Worm (Caenorhabditis elegans) whole organism, L4 larva: ENCODE measurements around the gene ugt-11.

ENCODE experiments used
- F10B5.3 ChIP-seq: sonication (generic microtip); optimal IDR thresholded peaks from 2 replicates; lab custom pipeline; 2016; ENCODE audit warnings: mild to moderate bottlenecking, missing genetic modification characterization, missing compliant biosample characterization
- F26F4.8 ChIP-seq: fragments of 200-800 bp; sonication (Bioruptor generic); conservative IDR thresholded peaks from 2 replicates; pipeline ENCODE4 v1.3.6; 2022; ENCODE audit warnings: missing genetic modification characterization, missing compliant biosample characterization
- R02D3.7 ChIP-seq: fragments of 150-350 bp; sonication (generic microtip); optimal IDR thresholded peaks from 3 replicates; lab custom pipeline; 2014; ENCODE audit warnings: missing biosample characterization, missing genetic modification characterization
- T26A8.4 ChIP-seq: fragments of 200-800 bp; sonication (Bioruptor generic); IDR thresholded peaks from 2 replicates; pipeline ENCODE4 v1.3.6; 2022; ENCODE audit warnings: missing genetic modification characterization, missing compliant biosample characterization
- Y105C5A.15 ChIP-seq: fragments of 200-800 bp; sonication (Bioruptor generic); IDR thresholded peaks from 2 replicates; pipeline ENCODE4 v1.3.6; 2022; ENCODE audit warnings: missing genetic modification characterization, missing compliant biosample characterization
- ZK546.5 ChIP-seq, 2 experiments: sonication (generic microtip); optimal IDR thresholded peaks; 2 replicates each; lab custom pipeline; 2017; ENCODE audit warnings: missing biosample characterization in 2 of 2, missing genetic modification characterization in 2 of 2
- aha-1 ChIP-seq: fragments of 150-350 bp; peaks from one replicate; lab custom pipeline; 2014; ENCODE audit warnings: missing biosample characterization, missing genetic modification characterization
- ama-1 ChIP-seq: fragments of 150-350 bp; optimal IDR thresholded peaks from 2 replicates; lab custom pipeline; 2014; ENCODE audit warnings: inconsistent platforms, mixed read lengths
- ceh-20 ChIP-seq: fragments of 200-800 bp; sonication (Bioruptor generic); IDR thresholded peaks from 2 replicates; pipeline ENCODE4 v1.3.6; 2022; ENCODE audit warnings: missing genetic modification reagents, missing genetic modification characterization, missing compliant biosample characterization
- ceh-28 ChIP-seq: fragments of 150-350 bp; optimal IDR thresholded peaks from 2 replicates; lab custom pipeline; 2014; ENCODE audit warnings: missing biosample characterization, missing genetic modification reagents, missing genetic modification characterization
- ceh-44 ChIP-seq: fragments of 200-800 bp; sonication (Bioruptor generic); IDR thresholded peaks from 2 replicates; pipeline ENCODE4 v1.3.6; 2022; ENCODE audit warnings: missing genetic modification reagents, missing genetic modification characterization, missing compliant biosample characterization
- daf-8 ChIP-seq: fragments of 200-800 bp; sonication (Bioruptor generic); IDR thresholded peaks from 2 replicates; pipeline ENCODE4 v1.3.6; 2022; ENCODE audit warnings: missing genetic modification characterization, missing compliant biosample characterization
- dmd-8 ChIP-seq: fragments of 200-800 bp; sonication (Bioruptor generic); IDR thresholded peaks from 2 replicates; pipeline ENCODE4 v1.3.6; 2022; ENCODE audit warnings: missing genetic modification characterization, missing compliant biosample characterization
- dmd-9 ChIP-seq: fragments of 200-800 bp; sonication (Bioruptor generic); IDR thresholded peaks from 2 replicates; pipeline ENCODE4 v1.3.6; 2022; ENCODE audit warnings: missing genetic modification reagents, missing genetic modification characterization, missing compliant biosample characterization
- gei-8 ChIP-seq: fragments of 200-800 bp; sonication (Bioruptor generic); optimal IDR thresholded peaks from 2 replicates; lab custom pipeline; 2018; ENCODE audit warnings: mild to moderate bottlenecking, missing genetic modification characterization, missing compliant biosample characterization
- hif-1 ChIP-seq, 2 experiments: sonication (generic microtip); optimal IDR thresholded peaks; 2 replicates each; lab custom pipeline; 2016 to 2017; ENCODE audit warnings: missing compliant biosample characterization in 2 of 2, missing genetic modification characterization in 2 of 2, missing genetic modification reagents in 2 of 2, missing genotype in 2 of 2, mild to moderate bottlenecking in 1 of 2
- hlh-30 ChIP-seq: sonication (generic microtip); optimal IDR thresholded peaks from 2 replicates; lab custom pipeline; 2017; ENCODE audit warnings: antibody characterized with exemption, mild to moderate bottlenecking, missing genetic modification characterization, missing compliant biosample characterization; ENCODE audit not compliant: insufficient read depth
- lin-39 ChIP-seq: fragments of 150-350 bp; optimal IDR thresholded peaks from 2 replicates; lab custom pipeline; 2014; ENCODE audit warnings: missing biosample characterization, missing genetic modification reagents, missing genetic modification characterization
- lsy-2 ChIP-seq, 2 experiments: fragments of 150-350 bp in 1 of 2; sonication (generic microtip) in 1 of 2; optimal IDR thresholded peaks; 2 replicates each; lab custom pipeline; 2014 to 2017; ENCODE audit warnings: missing biosample characterization in 2 of 2, missing genetic modification characterization in 2 of 2
- madf-9 ChIP-seq: fragments of 200-800 bp; sonication (Bioruptor generic); conservative IDR thresholded peaks from 2 replicates; pipeline ENCODE4 v1.3.6; 2022; ENCODE audit warnings: missing genetic modification reagents, missing genetic modification characterization, missing compliant biosample characterization
- mdt-29 ChIP-seq: fragments of 200-800 bp; sonication (Bioruptor generic); IDR thresholded peaks from 2 replicates; pipeline ENCODE4 v1.3.6; 2022; ENCODE audit warnings: missing genetic modification reagents, missing genetic modification characterization, missing compliant biosample characterization
- mep-1 ChIP-seq: fragments of 150-350 bp; sonication (generic microtip); optimal IDR thresholded peaks from 3 replicates; lab custom pipeline; 2014; ENCODE audit warnings: missing biosample characterization, missing genetic modification characterization
- mxl-2 ChIP-seq: fragments of 200-800 bp; sonication (Bioruptor generic); conservative IDR thresholded peaks from 2 replicates; pipeline ENCODE4 v1.3.6; 2022; ENCODE audit warnings: missing genetic modification reagents, missing genetic modification characterization, missing compliant biosample characterization
- nhr-102 ChIP-seq: sonication (generic microtip); optimal IDR thresholded peaks from 2 replicates; lab custom pipeline; 2016; ENCODE audit warnings: mild to moderate bottlenecking, missing genetic modification characterization, moderate library complexity, missing compliant biosample characterization
- nhr-237 ChIP-seq: sonication (generic microtip); optimal IDR thresholded peaks from 2 replicates; lab custom pipeline; 2017; ENCODE audit warnings: missing biosample characterization, missing genetic modification characterization
- nhr-25 ChIP-seq: sonication (generic microtip); optimal IDR thresholded peaks from 2 replicates; lab custom pipeline; 2017; ENCODE audit warnings: missing genetic modification characterization, mild to moderate bottlenecking, missing compliant biosample characterization, antibody characterized with exemption, moderate library complexity, borderline replicate concordance; ENCODE audit not compliant: insufficient read depth
- nhr-6 ChIP-seq: fragments of 150-350 bp; optimal IDR thresholded peaks from 2 replicates; lab custom pipeline; 2014; ENCODE audit warnings: missing biosample characterization, missing genetic modification characterization
- pqm-1 ChIP-seq: sonication (generic microtip); optimal IDR thresholded peaks from 2 replicates; lab custom pipeline; 2017; ENCODE audit warnings: missing biosample characterization, missing genetic modification characterization
- snpc-4 ChIP-seq: fragments of 150-350 bp; optimal IDR thresholded peaks from 2 replicates; lab custom pipeline; 2014; ENCODE audit warnings: missing biosample characterization, missing genetic modification characterization
- spr-1 ChIP-seq: sonication (generic microtip); optimal IDR thresholded peaks from 2 replicates; lab custom pipeline; 2016; ENCODE audit warnings: mild to moderate bottlenecking, missing genetic modification characterization, missing compliant biosample characterization
- spr-3 ChIP-seq: fragments of 200-800 bp; sonication (Bioruptor generic); optimal IDR thresholded peaks from 2 replicates; lab custom pipeline; 2018; ENCODE audit warnings: mild to moderate bottlenecking, missing genetic modification characterization, missing compliant biosample characterization
- unc-39 ChIP-seq: sonication (generic microtip); optimal IDR thresholded peaks from 2 replicates; lab custom pipeline; 2017; ENCODE audit warnings: missing biosample characterization, missing genetic modification characterization
- unc-62 ChIP-seq, 3 experiments: fragments of 150-350 bp in 1 of 3; sonication (generic microtip); optimal IDR thresholded peaks in 2 of 3; peaks in 1 of 3; 1 replicate in 1 of 3; 2 replicates in 2 of 3; lab custom pipeline; 2014 to 2017; ENCODE audit warnings: missing biosample characterization in 3 of 3, missing genetic modification characterization in 3 of 3, missing genetic modification reagents in 3 of 3, missing genotype in 1 of 3
- zag-1 ChIP-seq: fragments of 150-350 bp; optimal IDR thresholded peaks from 2 replicates; lab custom pipeline; 2014; ENCODE audit warnings: missing biosample characterization, missing genetic modification characterization
- zip-2 ChIP-seq: fragments of 150-350 bp; optimal IDR thresholded peaks from 2 replicates; lab custom pipeline; 2014; ENCODE audit warnings: missing biosample characterization, missing genetic modification characterization

Gene ugt-11

DNA sequence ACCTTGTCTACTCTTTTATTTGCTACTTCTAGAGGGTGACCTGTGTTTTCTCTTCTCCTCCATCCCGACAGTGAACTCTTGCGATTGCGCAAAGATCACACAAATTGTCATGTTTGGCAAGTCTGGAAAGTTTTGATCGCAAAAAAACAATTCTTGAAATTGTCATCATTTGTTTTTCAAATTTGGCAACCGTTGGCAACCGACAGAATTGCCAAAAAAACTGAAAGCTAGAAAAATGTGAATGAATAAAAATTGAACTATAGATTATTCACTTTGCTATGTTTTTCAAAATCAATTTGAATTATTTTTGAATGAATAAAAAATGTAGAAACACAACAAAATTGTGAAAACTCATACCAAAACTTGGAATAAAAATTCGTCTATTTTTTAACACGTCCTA, at the start of gene ugt-11:
TSS of gene ugt-11 (minus strand) at position 101 of the 400 bp plus-strand sequence.
- TF ChIP-seq lsy-2 (tag; optimal IDR thresholded peaks at IDR 0.05; lab: Kevin White, UChicago) (no peak), aha-1 (tag; lab: Kevin White, UChicago) (peak; percentile 21)

DNA sequence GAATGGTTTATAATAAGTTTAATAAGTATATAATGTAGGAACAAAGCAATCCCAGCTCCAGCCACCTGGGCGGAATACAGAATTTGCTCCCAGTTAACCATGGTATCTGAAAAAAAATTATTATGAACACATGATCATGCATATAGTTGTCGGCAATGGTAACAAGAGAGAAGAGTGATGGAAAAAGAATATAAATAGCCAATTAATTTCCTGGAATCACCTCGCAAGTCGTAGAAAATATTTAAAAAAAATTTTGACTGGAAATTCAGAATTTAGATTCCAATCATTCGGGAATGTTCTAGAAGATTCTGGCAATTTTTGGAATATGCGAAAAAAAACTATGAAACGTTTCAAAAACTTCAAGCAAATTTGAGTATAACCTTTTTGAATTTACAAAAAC, 49.3 kb upstream of the ugt-11 start, which contains the start of gene str-211:
TSS of gene str-211 (minus strand) at position 101 of the 400 bp plus-strand sequence.
- TF ChIP-seq dmd-9 (GFP tag; lab: Robert Waterston, UW) = no peak
- TF ChIP-seq hif-1 (tag; optimal IDR thresholded peaks at IDR 0.05; lab: Kevin White, UChicago) = no peak
- no peak for TF ChIP-seq ama-1
- TF ChIP-seq zip-2 (tag; lab: Kevin White, UChicago) = no peak
- TF ChIP-seq Y105C5A.15 (GFP tag; lab: Robert Waterston, UW) = no peak
- TF ChIP-seq R02D3.7 (tag; lab: Kevin White, UChicago) = no peak
- no peak for TF ChIP-seq F10B5.3 (tag; lab: Kevin White, UChicago)
- TF ChIP-seq nhr-237 = no peak
- TF ChIP-seq spr-3 (GFP tag; lab: Kevin White, UChicago) = no peak
- no peak for TF ChIP-seq nhr-25 (tag; lab: Kevin White, UChicago)
- no peak for TF ChIP-seq ceh-20 (GFP tag; lab: Robert Waterston, UW)
- no peak for TF ChIP-seq dmd-8 (GFP tag; lab: Robert Waterston, UW)
- no peak for TF ChIP-seq mep-1
- no peak for TF ChIP-seq mdt-29
- no peak for TF ChIP-seq T26A8.4
- no peak for TF ChIP-seq hlh-30 (tag; lab: Kevin White, UChicago)
- TF ChIP-seq gei-8 (GFP tag; lab: Kevin White, UChicago) = no peak
- TF ChIP-seq mxl-2 (GFP tag; lab: Robert Waterston, UW) = no peak
- no peak for TF ChIP-seq F26F4.8 (GFP tag; lab: Robert Waterston, UW)

DNA sequence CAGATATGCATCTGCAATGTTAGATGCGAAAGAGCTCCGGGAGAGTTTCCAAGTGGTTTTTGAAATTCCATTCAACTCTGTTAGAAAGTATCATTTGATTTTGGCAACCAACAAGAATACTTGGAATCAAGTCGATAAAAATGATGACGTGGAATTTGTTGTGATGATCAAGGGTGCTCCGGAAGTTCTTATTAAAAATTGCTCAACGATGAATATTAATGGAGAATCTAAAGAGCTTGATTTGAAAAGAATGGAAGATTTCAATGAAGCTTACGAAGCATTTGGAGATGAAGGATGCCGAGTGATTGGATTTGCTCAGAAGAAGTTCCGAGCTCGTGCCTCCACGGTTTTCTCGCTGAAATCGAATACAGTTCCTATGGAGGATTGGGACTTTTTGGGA, 42.5 kb upstream of the ugt-11 start:
- peak in 1 of 2 experiments; percentile 95 for TF ChIP-seq unc-62 (GFP tag; optimal IDR thresholded peaks at IDR 0.05 in 1 of 2; lab: Kevin White, UChicago)
- TF ChIP-seq unc-62 (tag; optimal IDR thresholded peaks at IDR 0.05; lab: Kevin White, UChicago) = no peak
- no peak for TF ChIP-seq spr-1 (tag; lab: Kevin White, UChicago)
- TF ChIP-seq, all 104 proteins: peak for 1

- TF ChIP-seq ceh-28 (tag; lab: Kevin White, UChicago) (no peak), ZK546.5 (tag; optimal IDR thresholded peaks at IDR 0.05; lab: Kevin White, UChicago) (no peak), pqm-1 (tag; lab: Kevin White, UChicago) (peak; percentile 68), F26F4.8 (GFP tag; lab: Robert Waterston, UW) (no peak)
- TF ChIP-seq, all 104 proteins: peak for 1
Measured at ce11 chrV:4935096-4935495, 40.2 kb upstream of the ugt-11 start.

DNA sequence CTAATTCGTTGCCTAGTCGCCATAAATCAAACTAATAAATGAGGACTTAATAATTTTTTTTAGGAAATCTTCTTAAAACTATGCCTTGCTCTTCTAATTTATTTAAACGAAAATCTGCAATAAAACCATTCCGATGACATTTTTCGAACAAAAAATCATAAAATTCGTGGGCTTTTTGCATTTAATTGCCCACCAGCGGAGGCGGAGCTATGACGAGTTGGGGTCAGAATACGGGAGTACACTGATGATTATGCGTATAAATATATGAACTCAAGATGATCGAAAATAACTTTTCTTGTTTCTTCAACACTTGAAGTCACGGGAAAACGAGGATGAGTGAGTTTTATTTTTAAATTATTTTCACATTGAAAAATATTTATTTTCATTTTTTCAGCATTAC, 39.5 kb upstream of the ugt-11 start, which contains the start of gene catp-2:
TSS of gene catp-2 (plus strand) at position 301 of the 400 bp plus-strand sequence.
- TF ChIP-seq madf-9 (GFP tag; lab: Robert Waterston, UW) (no peak), nhr-102 (no peak), unc-39 (tag; lab: Kevin White, UChicago) (no peak), zip-2 (tag; lab: Kevin White, UChicago) (no peak), lin-39 (tag; lab: Kevin White, UChicago) (no peak), snpc-4 (no peak), nhr-6 (tag; lab: Kevin White, UChicago) (no peak), zag-1 (tag; lab: Kevin White, UChicago) (no peak), daf-8 (no peak), ceh-44 (GFP tag; lab: Robert Waterston, UW) (no peak), pqm-1 (tag; lab: Kevin White, UChicago) (no peak)
